Fruit fly (Drosophila melanogaster): Measurements from ENCODE around the gene kuk.

kuk gene

DNA sequence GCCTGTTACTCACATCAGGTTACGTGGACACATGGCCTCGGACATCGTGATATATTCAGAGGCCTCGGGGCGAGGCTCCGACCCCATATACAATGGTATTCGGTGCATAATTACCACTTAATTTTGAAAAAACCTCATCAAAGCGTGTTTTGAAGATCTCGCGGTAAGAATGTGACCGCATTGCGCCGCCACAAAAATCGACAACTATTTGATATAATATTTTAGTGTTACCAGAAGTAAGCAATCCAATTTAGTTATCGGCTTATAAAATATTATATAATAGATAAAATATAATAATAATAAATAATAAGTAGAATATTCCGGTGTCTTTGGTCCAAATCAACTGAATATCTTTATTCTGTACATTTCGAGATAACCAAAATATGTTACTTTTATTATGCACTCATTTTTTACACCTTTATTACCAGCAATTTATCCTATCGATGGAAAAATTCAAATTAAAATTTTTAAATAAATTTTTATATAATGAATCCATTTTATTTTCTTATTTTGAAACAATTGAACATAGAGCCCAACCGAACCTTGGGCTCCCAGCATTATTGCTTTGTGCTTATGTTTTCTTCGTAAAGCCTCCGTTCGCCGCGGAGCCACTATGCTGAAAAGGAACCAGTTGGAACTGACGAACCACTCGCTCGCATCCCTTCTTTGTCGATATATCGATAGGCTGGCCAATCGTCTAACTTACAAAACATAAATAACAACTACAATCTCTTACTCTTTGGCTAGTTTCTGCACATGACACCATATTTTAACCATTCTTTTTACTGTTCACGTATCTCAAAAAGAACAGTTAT is 39.8 kb upstream of the kuk start, which contains the start of the genes CG18213 and Trm7-32 (continued):
- TF ChIP-seq chm (GFP tag; IDR thresholded peaks at IDR 0.05): no peak
- peak; percentile 80 for TF ChIP-seq tna (GFP tag; IDR thresholded peaks at IDR 0.05; ENCODE audit: partially characterized antibody)
- TF ChIP-seq CG4617 (GFP tag; optimal IDR thresholded peaks at IDR 0.05; ENCODE audit: borderline replicate concordance): no peak
- no peak for TF ChIP-seq ewg (GFP tag; optimal IDR thresholded peaks at IDR 0.05)
- no peak for TF ChIP-seq lab (GFP tag; optimal IDR thresholded peaks at IDR 0.05)
- TF ChIP-seq CG11695 (GFP tag; IDR thresholded peaks at IDR 0.05): no peak
- peak; percentile 77 for TF ChIP-seq Sry-δ (GFP tag; optimal IDR thresholded peaks at IDR 0.05)
- TF ChIP-seq CG15696 (tag; optimal IDR thresholded peaks at IDR 0.05): no peak
- TF ChIP-seq Max (GFP tag; optimal IDR thresholded peaks at IDR 0.05): no peak
- TF ChIP-seq CG8478 (optimal IDR thresholded peaks at IDR 0.05): no peak
- TF ChIP-seq kni (GFP tag; optimal IDR thresholded peaks at IDR 0.05): no peak
- TF ChIP-seq CG4282 (GFP tag; optimal IDR thresholded peaks at IDR 0.05): no peak
- no peak for TF ChIP-seq sim (GFP tag; IDR thresholded peaks at IDR 0.05)
- no peak for TF ChIP-seq kah (GFP tag; optimal IDR thresholded peaks at IDR 0.05)
- no peak for TF ChIP-seq Bdp1 (GFP tag; optimal IDR thresholded peaks at IDR 0.05)
- TF ChIP-seq bigmax (GFP tag; optimal IDR thresholded peaks at IDR 0.05): no peak
- TF ChIP-seq CG14667 (GFP tag; IDR thresholded peaks at IDR 0.05): no peak
- no peak for TF ChIP-seq CG10267 (tag; optimal IDR thresholded peaks at IDR 0.05)
- no peak for TF ChIP-seq CG12942 (GFP tag; optimal IDR thresholded peaks at IDR 0.05)
- TF ChIP-seq CG34422 (GFP tag; IDR thresholded peaks at IDR 0.05): no peak
- peak; percentile 1 for TF ChIP-seq Sox100B (GFP tag; optimal IDR thresholded peaks at IDR 0.05)
- TF ChIP-seq CG32772 (GFP tag; IDR thresholded peaks at IDR 0.05): no peak
- peak; percentile 99 for TF ChIP-seq CG15514 (GFP tag; optimal IDR thresholded peaks at IDR 0.05)
- no peak for TF ChIP-seq CG1233 (GFP tag; optimal IDR thresholded peaks at IDR 0.05)
- TF ChIP-seq CG7372 (GFP tag; IDR thresholded peaks at IDR 0.05): peak; percentile 10; the same call in 1 of the 2 replicates
- TF ChIP-seq Hey (tag; optimal IDR thresholded peaks at IDR 0.05): no peak
- TF ChIP-seq tgo (GFP tag; IDR thresholded peaks at IDR 0.05): no peak
- TF ChIP-seq crp (GFP tag; optimal IDR thresholded peaks at IDR 0.05): no peak
- TF ChIP-seq CG10274 (GFP tag; optimal IDR thresholded peaks at IDR 0.05): no peak
- no peak for TF ChIP-seq fu2 (GFP tag; optimal IDR thresholded peaks at IDR 0.05)
- TF ChIP-seq D (optimal IDR thresholded peaks at IDR 0.05): no peak
- TF ChIP-seq D (GFP tag; optimal IDR thresholded peaks at IDR 0.05): no peak
- TF ChIP-seq CG1602 (GFP tag; optimal IDR thresholded peaks at IDR 0.05): no peak
- no peak for TF ChIP-seq Oli (tag; optimal IDR thresholded peaks at IDR 0.05)
- TF ChIP-seq Gug (GFP tag; IDR thresholded peaks at IDR 0.05): no peak; the same call in 3 of the 4 replicates
- no peak for TF ChIP-seq PHDP (tag; optimal IDR thresholded peaks at IDR 0.05)
- TF ChIP-seq Vsx1 (GFP tag; optimal IDR thresholded peaks at IDR 0.05): no peak
- no peak for TF ChIP-seq CG10959 (GFP tag; IDR thresholded peaks at IDR 0.05)
- no peak for TF ChIP-seq CG12744 (GFP tag; optimal IDR thresholded peaks at IDR 0.05)
- no peak for TF ChIP-seq sd (tag; optimal IDR thresholded peaks at IDR 0.05)
- TF ChIP-seq CG8281 (tag; optimal IDR thresholded peaks at IDR 0.05): no peak
- no peak for TF ChIP-seq org-1 (GFP tag; optimal IDR thresholded peaks at IDR 0.05)
- TF ChIP-seq Ptx1 (GFP tag; IDR thresholded peaks at IDR 0.05): no peak
- TF ChIP-seq Dad (GFP tag; optimal IDR thresholded peaks at IDR 0.05): no peak
- no peak for TF ChIP-seq CG3847 (GFP tag; IDR thresholded peaks at IDR 0.05)
- TF ChIP-seq CG12236 (GFP tag; optimal IDR thresholded peaks at IDR 0.05): no peak
- TF ChIP-seq disco-r (GFP tag; optimal IDR thresholded peaks at IDR 0.05): no peak
- peak; percentile 27 for TF ChIP-seq gro (GFP tag; optimal IDR thresholded peaks at IDR 0.05)
- no peak for TF ChIP-seq Lim3 (GFP tag; IDR thresholded peaks at IDR 0.05)
- TF ChIP-seq CG4730 (GFP tag; IDR thresholded peaks at IDR 0.05): no peak

All from whole organism, embryonic.